Worm (Caenorhabditis elegans) whole organism, L3 larva: ENCODE data around the gene R10E4.11.

Experiments
- ZK546.5 ChIP-seq: sonication (generic microtip); optimal IDR thresholded peaks from 2 replicates; lab custom pipeline; 2017; ENCODE audit warnings: missing biosample characterization, missing genetic modification characterization
- aly-2 ChIP-seq: fragments of 150-350 bp; optimal IDR thresholded peaks from 2 replicates; lab custom pipeline; 2014; ENCODE audit warnings: missing biosample characterization, missing genetic modification characterization
- ama-1 ChIP-seq: fragments of 150-350 bp; optimal IDR thresholded peaks from 2 replicates; lab custom pipeline; 2018
- ceh-16 ChIP-seq: sonication (generic microtip); optimal IDR thresholded peaks from 2 replicates; lab custom pipeline; 2017; ENCODE audit warnings: missing biosample characterization, missing genetic modification characterization
- ceh-28 ChIP-seq: fragments of 150-350 bp; optimal IDR thresholded peaks from 2 replicates; lab custom pipeline; 2014; ENCODE audit warnings: missing biosample characterization, missing genetic modification reagents, missing genetic modification characterization
- egl-27 ChIP-seq: sonication (generic microtip); optimal IDR thresholded peaks from 4 replicates; lab custom pipeline; 2017; ENCODE audit warnings: missing biosample characterization, missing genetic modification reagents, missing genetic modification characterization
- elt-2 ChIP-seq: sonication (generic microtip); optimal IDR thresholded peaks from 2 replicates; lab custom pipeline; 2016; ENCODE audit warnings: missing genetic modification reagents, mild to moderate bottlenecking, missing genetic modification characterization, missing compliant biosample characterization
- elt-3 ChIP-seq, 3 experiments: fragments of 150-350 bp in 1 of 3; sonication (generic microtip) in 2 of 3; optimal IDR thresholded peaks; 2 replicates in 2 of 3; 4 replicates in 1 of 3; lab custom pipeline; 2014 to 2017; ENCODE audit warnings: missing biosample characterization in 3 of 3, missing genetic modification characterization in 3 of 3
- eor-1 ChIP-seq, 2 experiments: fragments of 150-350 bp; optimal IDR thresholded peaks; 2 replicates each; lab custom pipeline; 2014 to 2018; ENCODE audit warnings: missing biosample characterization in 2 of 2, missing genetic modification characterization in 2 of 2
- fkh-10 ChIP-seq: sonication (generic microtip); optimal IDR thresholded peaks from 2 replicates; lab custom pipeline; 2017; ENCODE audit warnings: missing biosample characterization, missing genetic modification reagents, missing genetic modification characterization
- fkh-2 ChIP-seq: fragments of 150-350 bp; optimal IDR thresholded peaks from 2 replicates; lab custom pipeline; 2014; ENCODE audit warnings: missing biosample characterization, missing genetic modification reagents, missing genetic modification characterization
- fos-1 ChIP-seq: fragments of 150-350 bp; optimal IDR thresholded peaks from 2 replicates; lab custom pipeline; 2014; ENCODE audit warnings: missing biosample characterization, missing genetic modification characterization
- hmg-11 ChIP-seq: sonication (generic microtip); optimal IDR thresholded peaks from 2 replicates; lab custom pipeline; 2016; ENCODE audit warnings: missing genetic modification characterization, missing compliant biosample characterization
- jun-1 ChIP-seq: fragments of 150-350 bp; optimal IDR thresholded peaks from 2 replicates; lab custom pipeline; 2014; ENCODE audit warnings: missing biosample characterization, missing genetic modification reagents, missing genetic modification characterization
- lin-15B ChIP-seq: fragments of 150-350 bp; optimal IDR thresholded peaks from 2 replicates; lab custom pipeline; 2014; ENCODE audit warnings: missing biosample characterization, missing genetic modification characterization
- lin-39 ChIP-seq: fragments of 150-350 bp; optimal IDR thresholded peaks from 2 replicates; lab custom pipeline; 2018; ENCODE audit warnings: missing biosample characterization, missing genetic modification reagents, missing genetic modification characterization
- lsy-12 ChIP-seq: sonication (generic microtip); optimal IDR thresholded peaks from 2 replicates; lab custom pipeline; 2016; ENCODE audit warnings: mild to moderate bottlenecking, missing genetic modification characterization, missing compliant biosample characterization
- mdl-1 ChIP-seq: fragments of 150-350 bp; optimal IDR thresholded peaks from 2 replicates; lab custom pipeline; 2014; ENCODE audit warnings: missing biosample characterization, missing genetic modification characterization
- nfya-1 ChIP-seq: sonication (generic microtip); optimal IDR thresholded peaks from 2 replicates; lab custom pipeline; 2017; ENCODE audit warnings: missing genetic modification characterization, mild to moderate bottlenecking, missing compliant biosample characterization, antibody characterized with exemption, moderate library complexity; ENCODE audit not compliant: insufficient read depth
- nhr-11 ChIP-seq: fragments of 150-350 bp; optimal IDR thresholded peaks from 2 replicates; lab custom pipeline; 2014; ENCODE audit warnings: missing biosample characterization, missing genetic modification characterization
- nhr-12 ChIP-seq: fragments of 150-350 bp; optimal IDR thresholded peaks from 2 replicates; lab custom pipeline; 2014; ENCODE audit warnings: missing biosample characterization, missing genetic modification characterization
- nhr-23 ChIP-seq: fragments of 150-350 bp; optimal IDR thresholded peaks from 2 replicates; lab custom pipeline; 2014; ENCODE audit warnings: missing biosample characterization, missing genetic modification reagents, missing genetic modification characterization
- nhr-237 ChIP-seq: fragments of 150-350 bp; optimal IDR thresholded peaks from 2 replicates; lab custom pipeline; 2014; ENCODE audit warnings: missing biosample characterization, missing genetic modification characterization
- nhr-25 ChIP-seq: sonication (generic microtip); optimal IDR thresholded peaks from 2 replicates; lab custom pipeline; 2017; ENCODE audit warnings: missing biosample characterization, missing genetic modification characterization
- nhr-28 ChIP-seq: fragments of 150-350 bp; optimal IDR thresholded peaks from 2 replicates; lab custom pipeline; 2014; ENCODE audit warnings: missing biosample characterization, missing genetic modification characterization
- nhr-43 ChIP-seq: sonication (generic microtip); optimal IDR thresholded peaks from 2 replicates; lab custom pipeline; 2016; ENCODE audit warnings: mild to moderate bottlenecking, missing genetic modification characterization, missing compliant biosample characterization; ENCODE audit not compliant: poor library complexity, severe bottlenecking
- nhr-67 ChIP-seq: fragments of 150-350 bp; optimal IDR thresholded peaks from 2 replicates; lab custom pipeline; 2014; ENCODE audit warnings: missing biosample characterization, missing genetic modification characterization
- nhr-76 ChIP-seq: fragments of 150-350 bp; sonication (generic microtip); optimal IDR thresholded peaks from 5 replicates; lab custom pipeline; 2014; ENCODE audit warnings: missing biosample characterization, missing genetic modification characterization
- pha-4 ChIP-seq: fragments of 150-350 bp; optimal IDR thresholded peaks from 2 replicates; lab custom pipeline; 2014; ENCODE audit warnings: missing biosample characterization, missing genetic modification reagents, missing genetic modification characterization
- pqm-1 ChIP-seq: fragments of 150-350 bp; optimal IDR thresholded peaks from 2 replicates; lab custom pipeline; 2017; ENCODE audit warnings: missing biosample characterization, missing genetic modification characterization, inconsistent platforms
- sea-2 ChIP-seq: fragments of 150-350 bp; sonication (generic microtip); optimal IDR thresholded peaks from 4 replicates; lab custom pipeline; 2014; ENCODE audit warnings: missing biosample characterization, missing genetic modification reagents, missing genetic modification characterization
- skn-1 ChIP-seq: fragments of 150-350 bp; optimal IDR thresholded peaks from 2 replicates; lab custom pipeline; 2014; ENCODE audit warnings: missing biosample characterization, missing genetic modification characterization
- tbx-2 ChIP-seq: sonication (generic microtip); optimal IDR thresholded peaks from 2 replicates; lab custom pipeline; 2016; ENCODE audit warnings: mild to moderate bottlenecking, missing genetic modification characterization, missing compliant biosample characterization
- unc-39 ChIP-seq: sonication (generic microtip); optimal IDR thresholded peaks from 4 replicates; lab custom pipeline; 2017; ENCODE audit warnings: missing biosample characterization, missing genetic modification characterization
- zag-1 ChIP-seq: fragments of 150-350 bp; optimal IDR thresholded peaks from 2 replicates; lab custom pipeline; 2014; ENCODE audit warnings: missing biosample characterization, missing genetic modification characterization
- ztf-11 ChIP-seq: fragments of 150-350 bp; optimal IDR thresholded peaks from 2 replicates; lab custom pipeline; 2014; ENCODE audit warnings: missing biosample characterization, missing genetic modification characterization

The R10E4.11 gene

DNA sequence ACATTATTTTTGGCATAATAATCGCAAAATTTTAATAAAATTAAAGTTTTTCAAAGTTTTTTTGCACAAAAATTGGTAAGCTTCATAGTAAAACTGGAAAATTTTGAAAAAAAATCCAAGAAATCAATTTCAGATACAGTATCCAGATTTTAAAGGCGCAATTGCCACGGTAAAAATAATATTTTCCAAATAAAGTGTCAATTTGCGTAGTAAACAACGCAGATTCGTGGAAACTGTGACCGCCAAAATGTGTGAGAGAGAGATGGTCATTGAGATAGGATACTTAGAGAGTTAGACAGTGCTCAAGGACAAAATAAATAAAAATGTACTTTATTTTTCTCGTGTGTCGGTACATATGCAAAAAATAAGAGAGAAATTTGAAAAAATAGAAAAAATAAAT, 1.9 kb upstream of the R10E4.11 start:
- TF ChIP-seq nhr-12 (tag; lab: Kevin White, UChicago) (no peak), nhr-237 (tag; lab: Kevin White, UChicago) (no peak), mdl-1 (tag; lab: Kevin White, UChicago) (no peak), egl-27 (no peak), nhr-25 (tag; lab: Kevin White, UChicago) (peak; percentile 47)

DNA sequence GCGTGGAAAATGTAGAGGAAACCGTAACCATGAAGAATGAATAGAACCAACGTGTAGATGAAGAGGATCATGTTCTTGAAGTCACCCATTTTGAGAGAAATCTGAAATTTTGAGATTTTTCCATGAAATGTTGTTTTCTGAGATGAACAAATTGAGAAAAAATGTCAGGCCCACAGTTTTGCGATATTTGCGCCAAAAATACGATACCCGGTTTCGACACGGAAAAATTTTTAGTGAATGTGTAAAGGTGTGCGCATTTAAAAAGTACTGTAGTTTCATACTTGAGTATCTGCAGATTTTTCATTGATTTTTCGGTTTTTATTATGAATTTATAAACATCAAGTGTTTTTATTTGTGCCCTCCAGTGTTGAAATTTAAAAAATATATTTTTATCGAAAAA, 1.5 kb upstream of the R10E4.11 start, which contains the start of gene R10E4.9:
TSS of gene R10E4.9 (minus strand) at position 101 of the 400 bp plus-strand sequence.
- TF ChIP-seq nhr-23 (no peak), ama-1 (no peak), tbx-2 (tag; lab: Kevin White, UChicago) (no peak), unc-39 (no peak), nhr-28 (tag; lab: Kevin White, UChicago) (no peak), nfya-1 (tag; lab: Kevin White, UChicago) (no peak), eor-1 (tag; optimal IDR thresholded peaks at IDR 0.05; lab: Kevin White, UChicago) (no peak), nhr-237 (tag; lab: Kevin White, UChicago) (no peak), nhr-43 (tag; lab: Kevin White, UChicago) (no peak)

DNA sequence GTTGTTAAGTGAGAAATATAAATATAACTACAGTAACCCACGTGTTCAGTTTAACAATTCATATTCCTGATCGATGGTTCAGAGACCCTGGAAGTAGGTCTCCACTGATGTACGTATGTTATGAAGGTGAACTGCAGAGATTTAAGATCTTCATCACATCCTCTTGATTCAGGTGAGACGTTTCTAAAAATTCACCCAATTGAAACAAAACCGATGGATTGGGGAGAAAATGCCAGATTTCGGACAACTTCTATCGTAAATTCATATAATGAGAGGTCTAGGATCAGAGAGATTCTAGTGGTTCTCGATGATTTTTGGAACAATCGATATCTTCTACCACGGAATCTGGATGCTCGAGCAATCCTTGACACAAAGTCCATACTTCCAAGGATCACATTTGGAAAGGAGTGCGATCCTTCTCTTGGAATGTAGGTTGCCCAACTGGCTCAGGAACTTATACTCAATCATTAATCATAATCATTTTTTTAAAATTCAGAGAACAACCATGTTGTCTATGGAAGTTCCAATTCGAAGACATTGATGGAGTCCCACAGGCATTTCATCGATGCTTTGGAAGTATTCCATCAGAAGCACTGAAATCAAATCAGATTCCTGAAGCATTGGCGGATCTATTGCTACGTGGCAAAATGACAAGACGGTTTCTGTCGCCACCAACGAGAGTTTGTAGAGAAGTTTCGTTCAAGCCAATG, 6.5 kb downstream of the R10E4.11 start, which contains the start of the genes nth-1 and R10E4.7:
TSS of gene nth-1 (minus strand) at position 101 of the 710 bp plus-strand sequence.
TSS of gene R10E4.7 (plus strand) at position 660 of the 710 bp plus-strand sequence.
- no peak for TF ChIP-seq nhr-237 (tag; lab: Kevin White, UChicago)
- TF ChIP-seq nhr-76 (tag; lab: Kevin White, UChicago): no peak
- TF ChIP-seq elt-2 (tag; lab: Kevin White, UChicago): no peak
- no peak for TF ChIP-seq fkh-2 (tag; lab: Kevin White, UChicago)
- TF ChIP-seq nhr-11: no peak
- TF ChIP-seq mdl-1 (tag; lab: Kevin White, UChicago): no peak

DNA sequence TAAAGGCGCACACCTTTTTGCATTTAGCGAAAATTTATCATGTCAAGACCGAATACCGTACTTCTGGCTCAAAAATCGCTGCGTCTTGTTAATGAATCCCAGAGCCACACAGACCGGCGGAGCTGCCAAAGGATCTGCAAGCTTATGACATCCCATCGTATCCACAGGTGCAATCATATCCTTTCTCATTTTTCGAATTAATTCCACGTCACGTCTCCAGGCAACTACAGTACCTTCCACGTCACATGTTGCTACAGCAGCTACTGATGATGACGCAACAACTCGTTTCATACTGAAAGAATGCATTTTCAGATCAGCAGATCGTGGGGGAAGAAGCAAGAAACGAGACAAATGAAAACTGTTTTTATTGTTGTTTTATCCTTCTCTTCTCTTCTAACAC, 7.7 kb downstream of the R10E4.11 start, which contains the start of gene R10E4.6:
TSS of gene R10E4.6 (plus strand) at position 301 of the 400 bp plus-strand sequence.
- TF ChIP-seq eor-1 (tag; optimal IDR thresholded peaks at IDR 0.05; lab: Kevin White, UChicago) (no peak), aly-2 (tag; lab: Kevin White, UChicago) (no peak), fos-1 (tag; lab: Kevin White, UChicago) (no peak), skn-1 (no peak), nhr-25 (tag; lab: Kevin White, UChicago) (no peak), nhr-67 (tag; lab: Kevin White, UChicago) (no peak), hmg-11 (no peak), nhr-76 (tag; lab: Kevin White, UChicago) (no peak), sea-2 (GFP tag; lab: Kevin White, UChicago) (no peak), nhr-12 (tag; lab: Kevin White, UChicago) (no peak), ceh-16 (no peak)

ce11 chrIII:4291216-4291691, 9.6 kb downstream of the R10E4.11 start, which contains the start of gene mcm-5:
Gene mcm-5, minus strand, starts transcription at chrIII:4291266.
- no peak for TF ChIP-seq nhr-11
- TF ChIP-seq lsy-12 (tag; lab: Kevin White, UChicago): no peak
- no peak for TF ChIP-seq jun-1 (tag; lab: Kevin White, UChicago)
- TF ChIP-seq nhr-12 (tag; lab: Kevin White, UChicago): no peak
- no peak for TF ChIP-seq fkh-10 (GFP tag; lab: Kevin White, UChicago)
- peak; percentile 26 for TF ChIP-seq ceh-28
- peak; percentile 31 for TF ChIP-seq nhr-23
- TF ChIP-seq lin-39 (tag; lab: Kevin White, UChicago): peak; percentile 37
- TF ChIP-seq nfya-1 (tag; lab: Kevin White, UChicago): peak; percentile 56
- TF ChIP-seq pqm-1 (tag; lab: Kevin White, UChicago): no peak
- no peak for TF ChIP-seq unc-39
- TF ChIP-seq elt-2 (tag; lab: Kevin White, UChicago): no peak
- peak; percentile 50 for TF ChIP-seq lin-15B
- no peak for TF ChIP-seq aly-2 (tag; lab: Kevin White, UChicago)
- no peak for TF ChIP-seq ZK546.5 (tag; lab: Kevin White, UChicago)
- peak; percentile 50 for TF ChIP-seq hmg-11
- TF ChIP-seq ama-1: no peak
- peak; percentile 69 for TF ChIP-seq pha-4 (tag; lab: Kevin White, UChicago)
- peak; percentile 36 for TF ChIP-seq nhr-25 (tag; lab: Kevin White, UChicago)
- no peak for TF ChIP-seq elt-3 (tag; optimal IDR thresholded peaks at IDR 0.05; lab: Kevin White, UChicago)
- no peak for TF ChIP-seq zag-1
- TF ChIP-seq ztf-11 (tag; lab: Kevin White, UChicago): no peak
- no peak for TF ChIP-seq mdl-1 (tag; lab: Kevin White, UChicago)
- no peak for TF ChIP-seq sea-2 (GFP tag; lab: Kevin White, UChicago)
- TF ChIP-seq eor-1 (tag; optimal IDR thresholded peaks at IDR 0.05; lab: Kevin White, UChicago): no peak
- TF ChIP-seq nhr-67 (tag; lab: Kevin White, UChicago): no peak
- TF ChIP-seq fos-1 (tag; lab: Kevin White, UChicago): no peak
